Fruit fly (Drosophila melanogaster) whole organism, pupa: ENCODE data around the gene CrebB.

Experiments
- CG10348 ChIP-seq: fragments of 200-800 bp; sonication (Bioruptor generic); IDR thresholded peaks from 2 replicates; pipeline ENCODE4 v1.3.6; 2022; ENCODE audit warnings: missing biosample characterization, missing genetic modification characterization
- CG12605 ChIP-seq: fragments of 200-800 bp; sonication (Bioruptor generic); IDR thresholded peaks from 2 replicates; pipeline ENCODE4 v1.3.6; 2022; ENCODE audit warnings: missing biosample characterization, missing genetic modification characterization
- CG13204 ChIP-seq: fragments of 200-800 bp; sonication (Bioruptor generic); optimal IDR thresholded peaks from 2 replicates; lab custom pipeline; 2018; ENCODE audit warnings: missing biosample characterization, mild to moderate bottlenecking, missing genetic modification characterization, moderate library complexity
- CG14655 ChIP-seq: fragments of 200-800 bp; sonication (Bioruptor generic); optimal IDR thresholded peaks from 3 replicates; lab custom pipeline; 2017; ENCODE audit warnings: mild to moderate bottlenecking, missing biosample characterization, missing genetic modification reagents, missing genetic modification characterization
- CG15710 ChIP-seq: fragments of 200-800 bp; sonication (Bioruptor generic); optimal IDR thresholded peaks from 2 replicates; lab custom pipeline; 2018; ENCODE audit warnings: missing biosample characterization, mild to moderate bottlenecking, missing genetic modification characterization, moderate library complexity
- CG17806 ChIP-seq: fragments of 200-800 bp; sonication (Bioruptor generic); optimal IDR thresholded peaks from 2 replicates; lab custom pipeline; 2018; ENCODE audit warnings: missing biosample characterization, mild to moderate bottlenecking, missing genetic modification characterization, moderate library complexity
- CG32121 ChIP-seq: fragments of 200-800 bp; sonication (Bioruptor generic); IDR thresholded peaks from 2 replicates; pipeline ENCODE4 v1.3.6; 2022; ENCODE audit warnings: missing biosample characterization, missing genetic modification characterization
- CG34367 ChIP-seq: fragments of 200-800 bp; sonication (Bioruptor generic); optimal IDR thresholded peaks from 2 replicates; lab custom pipeline; 2018; ENCODE audit warnings: missing biosample characterization, mild to moderate bottlenecking, missing genetic modification characterization
- CG4496 ChIP-seq: fragments of 200-800 bp; sonication (Bioruptor generic); IDR thresholded peaks from 3 replicates; pipeline ENCODE4 v1.3.6; 2022; ENCODE audit warnings: missing biosample characterization, missing genetic modification characterization
- CG8159 ChIP-seq: fragments of 200-800 bp; sonication (Bioruptor generic); optimal IDR thresholded peaks from 3 replicates; lab custom pipeline; 2018; ENCODE audit warnings: missing biosample characterization, mild to moderate bottlenecking, missing genetic modification characterization, moderate library complexity
- CG8301 ChIP-seq: fragments of 200-800 bp; sonication (Bioruptor generic); optimal IDR thresholded peaks from 2 replicates; lab custom pipeline; 2018; ENCODE audit warnings: missing biosample characterization, mild to moderate bottlenecking, missing genetic modification characterization
- CG9948 ChIP-seq: fragments of 200-800 bp; sonication (Bioruptor generic); optimal IDR thresholded peaks from 2 replicates; lab custom pipeline; 2018; ENCODE audit warnings: missing biosample characterization, mild to moderate bottlenecking, missing genetic modification characterization, moderate library complexity
- D1 ChIP-seq: fragments of 200-800 bp; sonication (Bioruptor generic); optimal IDR thresholded peaks from 2 replicates; lab custom pipeline; 2018; ENCODE audit warnings: missing biosample characterization, mild to moderate bottlenecking, missing genetic modification characterization, moderate library complexity
- EcR ChIP-seq: fragments of 200-800 bp; sonication (Bioruptor generic); optimal IDR thresholded peaks from 3 replicates; lab custom pipeline; 2019; ENCODE audit warnings: missing biosample characterization, missing genetic modification characterization, mild to moderate bottlenecking, moderate library complexity, missing genetic modification reagents
- Ets98B ChIP-seq: fragments of 200-800 bp; sonication (Bioruptor generic); IDR thresholded peaks from 2 replicates; pipeline ENCODE4 v1.3.6; 2022; ENCODE audit warnings: missing biosample characterization, missing genetic modification characterization
- Pif1A ChIP-seq: fragments of 200-800 bp; sonication (Bioruptor generic); optimal IDR thresholded peaks from 3 replicates; lab custom pipeline; 2016; ENCODE audit warnings: missing biosample characterization, missing genetic modification characterization
- Pif1B ChIP-seq: fragments of 200-800 bp; sonication (Bioruptor generic); optimal IDR thresholded peaks from 3 replicates; lab custom pipeline; 2016; ENCODE audit warnings: missing biosample characterization, missing genetic modification characterization
- Snoo ChIP-seq: fragments of 200-800 bp; sonication (Bioruptor generic); optimal IDR thresholded peaks from 3 replicates; lab custom pipeline; 2017; ENCODE audit warnings: missing biosample characterization, mild to moderate bottlenecking, missing genetic modification characterization, inconsistent platforms
- fd96Ca ChIP-seq: fragments of 200-800 bp; sonication (Bioruptor generic); IDR thresholded peaks from 3 replicates; pipeline ENCODE4 v1.3.6; 2022; ENCODE audit warnings: missing biosample characterization, missing genetic modification characterization
- gl ChIP-seq: fragments of 200-800 bp; sonication (Bioruptor generic); optimal IDR thresholded peaks from 2 replicates; lab custom pipeline; 2018; ENCODE audit warnings: missing biosample characterization, mild to moderate bottlenecking, missing genetic modification characterization
- rn ChIP-seq: fragments of 200-800 bp; sonication (Bioruptor generic); IDR thresholded peaks from 2 replicates; pipeline ENCODE4 v1.3.6; 2022; ENCODE audit warnings: missing biosample characterization, missing genetic modification characterization

The CrebB gene

DNA sequence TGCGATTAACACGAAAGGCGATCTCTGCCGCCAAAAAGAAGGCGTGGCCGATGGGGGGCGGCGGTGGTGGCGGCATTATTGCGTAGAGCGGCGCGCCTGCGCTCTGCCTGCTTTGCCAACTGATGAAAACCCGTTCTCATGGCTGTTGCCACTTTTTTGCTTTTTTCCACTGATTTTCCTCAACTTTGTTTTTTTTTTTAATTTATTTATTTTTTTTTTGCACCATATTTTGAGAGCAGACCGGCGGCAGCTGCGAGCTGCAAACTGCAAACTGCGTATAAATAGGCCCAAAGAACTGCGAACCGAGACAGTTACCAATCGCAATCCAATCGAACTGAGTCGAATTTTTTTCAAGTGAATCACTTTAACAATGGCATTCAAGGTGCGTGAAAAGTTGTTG, 56.0 kb downstream of the CrebB start, which contains the start of gene CG42323:
TSS of gene CG42323 (plus strand) at position 302 of the 400 bp plus-strand sequence.
- TF ChIP-seq CG8159 (tag; lab: Kevin White, UChicago): no peak
- TF ChIP-seq EcR (GFP tag; lab: Kevin White, UChicago): no peak
- TF ChIP-seq D1: no peak
- no peak for TF ChIP-seq Pif1B (GFP tag; lab: Kevin White, UChicago)
- TF ChIP-seq CG8301 (tag; lab: Kevin White, UChicago): no peak
- no peak for TF ChIP-seq CG14655 (GFP tag; lab: Kevin White, UChicago)
- no peak for TF ChIP-seq CG15710 (tag; lab: Kevin White, UChicago)
- TF ChIP-seq CG34367 (tag; lab: Kevin White, UChicago): no peak
- TF ChIP-seq Ets98B: peak; percentile 43; the same call in 1 of the 2 replicates
- no peak for TF ChIP-seq CG17806 (tag; lab: Kevin White, UChicago)
- TF ChIP-seq CG9948 (tag; lab: Kevin White, UChicago): no peak
- TF ChIP-seq CG13204 (GFP tag; lab: Kevin White, UChicago): no peak
- TF ChIP-seq CG4496: peak; percentile 53; the same call in 2 of the 3 replicates
- peak; percentile 29; the same call in 1 of the 2 replicates for TF ChIP-seq CG12605 (GFP tag; lab: Robert Waterston, UW)
- no peak for TF ChIP-seq CG10348
- TF ChIP-seq fd96Ca (GFP tag; lab: Robert Waterston, UW): no peak
- no peak for TF ChIP-seq gl (tag; lab: Kevin White, UChicago)
- TF ChIP-seq rn (GFP tag; lab: Robert Waterston, UW): no peak
- peak; percentile 52; the same call in 1 of the 2 replicates for TF ChIP-seq CG32121 (GFP tag; lab: Robert Waterston, UW)
- no peak for TF ChIP-seq Snoo (tag; lab: Kevin White, UChicago)
- no peak for TF ChIP-seq Pif1A (GFP tag; lab: Kevin White, UChicago)
